Fruit fly (Drosophila melanogaster): ENCODE results near the gene Npc2e.
A peak's percentile ranks its signal among the peaks of the same experiment; 100 is the strongest.

Npc2e gene

DNA sequence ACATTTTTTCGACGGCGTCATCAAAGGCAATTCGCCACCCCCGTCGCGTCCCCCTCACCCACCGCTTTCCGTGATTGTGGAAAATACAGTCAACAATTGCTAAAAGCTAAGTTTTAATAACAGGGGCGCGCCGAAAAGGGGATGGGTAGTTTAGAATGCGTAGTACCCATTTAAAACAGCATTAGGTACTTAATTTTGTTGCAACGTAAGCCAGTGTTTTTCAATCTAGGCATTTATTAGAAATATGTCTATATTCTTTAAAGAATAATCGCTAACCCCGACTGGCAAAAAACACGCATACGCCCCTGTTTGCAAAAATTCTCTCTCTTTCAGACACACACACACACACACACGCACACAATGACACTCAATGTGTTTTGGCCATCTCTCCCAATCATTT lies 31.8 kb downstream of the Npc2e start (continued):
- TF ChIP-seq D (optimal IDR thresholded peaks at IDR 0.05) (no peak), D (GFP tag; optimal IDR thresholded peaks at IDR 0.05) (no peak), CG6175 (GFP tag; IDR thresholded peaks at IDR 0.05) (0 out of 3 replicates have a peak, but pooled peaks have one; percentile 44), Optix (GFP tag; IDR thresholded peaks at IDR 0.05) (no peak), CG10543 (GFP tag; optimal IDR thresholded peaks at IDR 0.05) (no peak), ara (GFP tag; IDR thresholded peaks at IDR 0.05) (no peak), CG32772 (GFP tag; IDR thresholded peaks at IDR 0.05) (no peak), sim (GFP tag; IDR thresholded peaks at IDR 0.05) (no peak), usp (GFP tag; optimal IDR thresholded peaks at IDR 0.05) (no peak), E2f2 (GFP tag; IDR thresholded peaks at IDR 0.05) (no peak), Dbx (GFP tag; IDR thresholded peaks at IDR 0.05) (peak; percentile 81), cg (GFP tag; optimal IDR thresholded peaks at IDR 0.05) (no peak), sqz (GFP tag; optimal IDR thresholded peaks at IDR 0.05) (no peak), stc (GFP tag; IDR thresholded peaks at IDR 0.05) (no peak), oc (tag; optimal IDR thresholded peaks at IDR 0.05) (no peak), Myb (GFP tag; optimal IDR thresholded peaks at IDR 0.05) (peak; percentile 25), sc (optimal IDR thresholded peaks at IDR 0.05) (no peak), sc (GFP tag; optimal IDR thresholded peaks at IDR 0.05) (no peak), CG3847 (GFP tag; IDR thresholded peaks at IDR 0.05) (peak; percentile 50), ssp (GFP tag; IDR thresholded peaks at IDR 0.05) (no peak), CG3281 (GFP tag; optimal IDR thresholded peaks at IDR 0.05) (peak; percentile 79), CG7928 (GFP tag; optimal IDR thresholded peaks at IDR 0.05) (peak; percentile 28), Fer1 (GFP tag; optimal IDR thresholded peaks at IDR 0.05) (peak; percentile 53), CG10462 (GFP tag; optimal IDR thresholded peaks at IDR 0.05) (no peak), BtbVII (GFP tag; optimal IDR thresholded peaks at IDR 0.05) (peak; percentile 65), ac (GFP tag; optimal IDR thresholded peaks at IDR 0.05) (no peak), CG17385 (GFP tag; optimal IDR thresholded peaks at IDR 0.05) (no peak), eve (GFP tag; optimal IDR thresholded peaks at IDR 0.05) (no peak), CG1024 (GFP tag; IDR thresholded peaks at IDR 0.05) (no peak), scrt (GFP tag; optimal IDR thresholded peaks at IDR 0.05) (peak; percentile 51), Med (GFP tag) (peak; percentile 94), CG12299 (tag; optimal IDR thresholded peaks at IDR 0.05) (no peak), sens (GFP tag) (peak; percentile 74), row (GFP tag; IDR thresholded peaks at IDR 0.05) (peak; percentile 62), HLH54F (GFP tag; optimal IDR thresholded peaks at IDR 0.05) (peak; percentile 74), unc-4 (GFP tag; IDR thresholded peaks at IDR 0.05; ENCODE audit: partially characterized antibody) (no peak), CG31224 (GFP tag; IDR thresholded peaks at IDR 0.05) (peak; percentile 56), PHDP (tag; optimal IDR thresholded peaks at IDR 0.05) (peak; percentile 45), wek (GFP tag; optimal IDR thresholded peaks at IDR 0.05) (no peak), ase (GFP tag; IDR thresholded peaks at IDR 0.05) (no peak), CG17568 (GFP tag; optimal IDR thresholded peaks at IDR 0.05) (no peak), ap (GFP tag; IDR thresholded peaks at IDR 0.05) (no peak), Ets65A (GFP tag) (peak; percentile 97), CG14441 (GFP tag; IDR thresholded peaks at IDR 0.05) (peak; percentile 62; the same call in 1 of the 2 replicates), CG7839 (tag; optimal IDR thresholded peaks at IDR 0.05) (peak; percentile 61), pb (GFP tag; optimal IDR thresholded peaks at IDR 0.05) (no peak), mam (GFP tag; optimal IDR thresholded peaks at IDR 0.05) (peak; percentile 70), chn (GFP tag; optimal IDR thresholded peaks at IDR 0.05) (no peak), Eip74EF (GFP tag; optimal IDR thresholded peaks at IDR 0.05) (no peak), knrl (GFP tag; IDR thresholded peaks at IDR 0.05; ENCODE audit: partially characterized antibody) (no peak), CG11504 (tag; optimal IDR thresholded peaks at IDR 0.05) (peak; percentile 42), sr (GFP tag; IDR thresholded peaks at IDR 0.05) (no peak), org-1 (GFP tag; optimal IDR thresholded peaks at IDR 0.05) (peak; percentile 39)
